Worm (Caenorhabditis elegans): ENCODE results near the gene mrps-9.

mrps-9 gene

ce11 chrIII:8310239-8311057, 44.6 kb downstream of the mrps-9 start, which contains the start of gene F10E9.3:
F10E9.3 (plus strand) TSS chrIII:8311007.
- peak; percentile 53 for TF ChIP-seq nfya-1 (tag; optimal IDR thresholded peaks at IDR 0.05)
- no peak for TF ChIP-seq pat-9 (tag; optimal IDR thresholded peaks at IDR 0.05)
- no peak for TF ChIP-seq lin-11 (tag; optimal IDR thresholded peaks at IDR 0.05)

- TF ChIP-seq unc-42 (tag; optimal IDR thresholded peaks at IDR 0.05) = no peak
- TF ChIP-seq hlh-8 (tag; optimal IDR thresholded peaks at IDR 0.05) = no peak
- no peak for TF ChIP-seq F13H6.1 (tag; optimal IDR thresholded peaks at IDR 0.05)
- no peak for TF ChIP-seq C38D4.7 (GFP tag; optimal IDR thresholded peaks at IDR 0.05)
- TF ChIP-seq sox-4 (tag; optimal IDR thresholded peaks at IDR 0.05) = no peak
- no peak for TF ChIP-seq K02D7.2 (tag; optimal IDR thresholded peaks at IDR 0.05)
- no peak for TF ChIP-seq hlh-15 (tag; optimal IDR thresholded peaks at IDR 0.05)
- TF ChIP-seq fax-1 (tag; optimal IDR thresholded peaks at IDR 0.05) = no peak
- TF ChIP-seq lim-6 (tag; optimal IDR thresholded peaks at IDR 0.05) = no peak
Observed at ce11 chrIII:8312393-8312792, 46.5 kb downstream of the mrps-9 start, which contains the start of gene F10E9.2. F10E9.2 (plus strand) TSS chrIII:8312693.
